Worm (Caenorhabditis elegans) whole organism, L4 larva: ENCODE measurements around the gene C14A4.6.

Experiments
- F10B5.3 ChIP-seq: sonication (generic microtip); optimal IDR thresholded peaks from 2 replicates; lab custom pipeline; 2016; ENCODE audit warnings: mild to moderate bottlenecking, missing genetic modification characterization, missing compliant biosample characterization
- T20F7.1 ChIP-seq: fragments of 200-800 bp; sonication (Bioruptor generic); optimal IDR thresholded peaks from 2 replicates; lab custom pipeline; 2018; ENCODE audit warnings: mild to moderate bottlenecking, missing genetic modification characterization, missing compliant biosample characterization
- Y48G9A.11 ChIP-seq: fragments of 200-800 bp; sonication (Bioruptor generic); IDR thresholded peaks from 2 replicates; pipeline ENCODE4 v1.3.6; 2022; ENCODE audit warnings: missing genetic modification reagents, missing genetic modification characterization, missing compliant biosample characterization
- Y5F2A.4 ChIP-seq: fragments of 200-800 bp; sonication (Bioruptor generic); optimal IDR thresholded peaks from 2 replicates; lab custom pipeline; 2018; ENCODE audit warnings: mild to moderate bottlenecking, missing genetic modification characterization, missing compliant biosample characterization
- Y75B8A.6 ChIP-seq: fragments of 200-800 bp; sonication (Bioruptor generic); IDR thresholded peaks from 2 replicates; pipeline ENCODE4 v1.3.6; 2022; ENCODE audit warnings: missing genetic modification reagents, missing genetic modification characterization, missing compliant biosample characterization
- aha-1 ChIP-seq: fragments of 150-350 bp; peaks from one replicate; lab custom pipeline; 2014; ENCODE audit warnings: missing biosample characterization, missing genetic modification characterization
- aly-2 ChIP-seq: sonication (generic microtip); optimal IDR thresholded peaks from 2 replicates; lab custom pipeline; 2018; ENCODE audit warnings: missing biosample characterization, missing genetic modification characterization
- ama-1 ChIP-seq: fragments of 150-350 bp; optimal IDR thresholded peaks from 2 replicates; lab custom pipeline; 2014; ENCODE audit warnings: inconsistent platforms, mixed read lengths
- attf-4 ChIP-seq: sonication (generic microtip); optimal IDR thresholded peaks from 3 replicates; lab custom pipeline; 2017; ENCODE audit warnings: missing biosample characterization, missing genetic modification characterization
- ceh-28 ChIP-seq: fragments of 150-350 bp; optimal IDR thresholded peaks from 2 replicates; lab custom pipeline; 2014; ENCODE audit warnings: missing biosample characterization, missing genetic modification reagents, missing genetic modification characterization
- ceh-32 ChIP-seq: sonication (generic microtip); optimal IDR thresholded peaks from 2 replicates; lab custom pipeline; 2016; ENCODE audit warnings: mild to moderate bottlenecking, missing genetic modification characterization, missing compliant biosample characterization; ENCODE audit not compliant: poor library complexity
- daf-12 ChIP-seq: fragments of 150-350 bp; optimal IDR thresholded peaks from 2 replicates; lab custom pipeline; 2014; ENCODE audit warnings: missing biosample characterization, missing genetic modification reagents, missing genetic modification characterization
- daf-16 ChIP-seq, 3 experiments: sonication (generic microtip); optimal IDR thresholded peaks; 2 replicates each; lab custom pipeline; 2016 to 2017; ENCODE audit warnings: missing genetic modification characterization in 3 of 3, missing genetic modification reagents in 3 of 3, mild to moderate bottlenecking in 2 of 3, missing compliant biosample characterization in 2 of 3, missing biosample characterization in 1 of 3, moderate library complexity in 1 of 3
- dpl-1 ChIP-seq: fragments of 150-350 bp; optimal IDR thresholded peaks from 2 replicates; lab custom pipeline; 2014; ENCODE audit warnings: missing biosample characterization, missing genetic modification reagents, missing genetic modification characterization
- duxl-1 ChIP-seq: sonication (generic microtip); optimal IDR thresholded peaks from 2 replicates; lab custom pipeline; 2016; ENCODE audit warnings: mild to moderate bottlenecking, missing genetic modification characterization, moderate library complexity, missing compliant biosample characterization; ENCODE audit not compliant: poor library complexity
- egl-27 ChIP-seq: sonication (generic microtip); optimal IDR thresholded peaks from 3 replicates; lab custom pipeline; 2017; ENCODE audit warnings: missing biosample characterization, missing genetic modification reagents, missing genetic modification characterization
- hif-1 ChIP-seq, 2 experiments: sonication (generic microtip); optimal IDR thresholded peaks; 2 replicates each; lab custom pipeline; 2016 to 2017; ENCODE audit warnings: missing compliant biosample characterization in 2 of 2, missing genetic modification characterization in 2 of 2, missing genetic modification reagents in 2 of 2, missing genotype in 2 of 2, mild to moderate bottlenecking in 1 of 2
- hlh-30 ChIP-seq: sonication (generic microtip); optimal IDR thresholded peaks from 2 replicates; lab custom pipeline; 2017; ENCODE audit warnings: antibody characterized with exemption, mild to moderate bottlenecking, missing genetic modification characterization, missing compliant biosample characterization; ENCODE audit not compliant: insufficient read depth
- hmg-1.1 ChIP-seq: fragments of 200-800 bp; sonication (Bioruptor generic); IDR thresholded peaks from 2 replicates; pipeline ENCODE4 v1.3.6; 2022; ENCODE audit warnings: missing genetic modification reagents, missing genetic modification characterization, missing compliant biosample characterization
- jun-1 ChIP-seq: fragments of 150-350 bp; optimal IDR thresholded peaks from 2 replicates; lab custom pipeline; 2014; ENCODE audit warnings: missing biosample characterization, missing genetic modification reagents, missing genetic modification characterization
- lin-1 ChIP-seq: fragments of 200-800 bp; sonication (Bioruptor generic); IDR thresholded peaks from 2 replicates; pipeline ENCODE4 v1.3.6; 2022; ENCODE audit warnings: missing genetic modification reagents, missing genetic modification characterization, missing compliant biosample characterization
- lin-29 ChIP-seq: fragments of 200-800 bp; sonication (Bioruptor generic); IDR thresholded peaks from 2 replicates; pipeline ENCODE4 v1.3.6; 2022; ENCODE audit warnings: missing genetic modification reagents, missing genetic modification characterization, missing compliant biosample characterization
- lin-38 ChIP-seq: fragments of 200-800 bp; sonication (Bioruptor generic); IDR thresholded peaks from 2 replicates; pipeline ENCODE4 v1.3.6; 2022; ENCODE audit warnings: missing genetic modification reagents, missing genetic modification characterization, missing compliant biosample characterization
- lsy-2 ChIP-seq, 2 experiments: fragments of 150-350 bp in 1 of 2; sonication (generic microtip) in 1 of 2; optimal IDR thresholded peaks; 2 replicates each; lab custom pipeline; 2014 to 2017; ENCODE audit warnings: missing biosample characterization in 2 of 2, missing genetic modification characterization in 2 of 2
- madf-5 ChIP-seq, 2 experiments: fragments of 200-800 bp; sonication (Bioruptor generic); IDR thresholded peaks; 2 replicates each; pipeline ENCODE4 v1.3.6; 2022; ENCODE audit warnings: missing compliant biosample characterization in 2 of 2, missing genetic modification characterization in 2 of 2
- madf-9 ChIP-seq: fragments of 200-800 bp; sonication (Bioruptor generic); conservative IDR thresholded peaks from 2 replicates; pipeline ENCODE4 v1.3.6; 2022; ENCODE audit warnings: missing genetic modification reagents, missing genetic modification characterization, missing compliant biosample characterization
- mdt-29 ChIP-seq: fragments of 200-800 bp; sonication (Bioruptor generic); IDR thresholded peaks from 2 replicates; pipeline ENCODE4 v1.3.6; 2022; ENCODE audit warnings: missing genetic modification reagents, missing genetic modification characterization, missing compliant biosample characterization
- mes-2 ChIP-seq: sonication (generic microtip); optimal IDR thresholded peaks from 2 replicates; lab custom pipeline; 2016; ENCODE audit warnings: missing genotype, mild to moderate bottlenecking, missing genetic modification characterization, missing compliant biosample characterization; ENCODE audit not compliant: poor library complexity, severe bottlenecking
- nhr-10 ChIP-seq: fragments of 150-350 bp; optimal IDR thresholded peaks from 2 replicates; lab custom pipeline; 2014; ENCODE audit warnings: missing biosample characterization, missing genetic modification characterization
- nhr-237 ChIP-seq: sonication (generic microtip); optimal IDR thresholded peaks from 2 replicates; lab custom pipeline; 2017; ENCODE audit warnings: missing biosample characterization, missing genetic modification characterization
- nhr-28 ChIP-seq: fragments of 150-350 bp; optimal IDR thresholded peaks from 2 replicates; lab custom pipeline; 2014; ENCODE audit warnings: missing biosample characterization, missing genetic modification characterization
- nhr-41 ChIP-seq: fragments of 200-800 bp; sonication (Bioruptor generic); IDR thresholded peaks from 2 replicates; pipeline ENCODE4 v1.3.6; 2022; ENCODE audit warnings: missing genetic modification reagents, missing genetic modification characterization, missing compliant biosample characterization
- nhr-76 ChIP-seq: fragments of 150-350 bp; optimal IDR thresholded peaks from 2 replicates; lab custom pipeline; 2014; ENCODE audit warnings: missing biosample characterization, missing genetic modification characterization
- pha-4 ChIP-seq, 2 experiments: fragments of 150-350 bp in 1 of 2; fragments of 200-800 bp in 1 of 2; sonication (Bioruptor generic) in 1 of 2; IDR thresholded peaks in 1 of 2; optimal IDR thresholded peaks in 1 of 2; 2 replicates each; pipeline versions ENCODE4 v1.3.6 to Lab custom; 2014 to 2022; ENCODE audit warnings: missing genetic modification characterization in 2 of 2, missing genetic modification reagents in 2 of 2, missing biosample characterization in 1 of 2, missing compliant biosample characterization in 1 of 2
- set-16 ChIP-seq: fragments of 200-800 bp; sonication (Bioruptor generic); IDR thresholded peaks from 2 replicates; pipeline ENCODE4 v1.3.6; 2022; ENCODE audit warnings: missing genetic modification reagents, missing genetic modification characterization, missing compliant biosample characterization
- skn-1 ChIP-seq: fragments of 150-350 bp; optimal IDR thresholded peaks from 2 replicates; lab custom pipeline; 2014; ENCODE audit warnings: missing biosample characterization, missing genetic modification characterization
- snpc-1.2 ChIP-seq: fragments of 200-800 bp; sonication (Bioruptor generic); IDR thresholded peaks from 2 replicates; pipeline ENCODE4 v1.3.6; 2022; ENCODE audit warnings: missing genetic modification reagents, missing genetic modification characterization, missing compliant biosample characterization
- spr-1 ChIP-seq: sonication (generic microtip); optimal IDR thresholded peaks from 2 replicates; lab custom pipeline; 2016; ENCODE audit warnings: mild to moderate bottlenecking, missing genetic modification characterization, missing compliant biosample characterization
- tag-97 ChIP-seq: fragments of 200-800 bp; sonication (Bioruptor generic); IDR thresholded peaks from 2 replicates; pipeline ENCODE4 v1.3.6; 2022; ENCODE audit warnings: missing genetic modification characterization, missing compliant biosample characterization
- tra-1 ChIP-seq: fragments of 200-800 bp; sonication (Bioruptor generic); IDR thresholded peaks from 2 replicates; pipeline ENCODE4 v1.3.6; 2022; ENCODE audit warnings: missing genetic modification reagents, missing genetic modification characterization, missing compliant biosample characterization
- unc-62 ChIP-seq, 3 experiments: fragments of 150-350 bp in 1 of 3; sonication (generic microtip); optimal IDR thresholded peaks in 2 of 3; peaks in 1 of 3; 1 replicate in 1 of 3; 2 replicates in 2 of 3; lab custom pipeline; 2014 to 2017; ENCODE audit warnings: missing biosample characterization in 3 of 3, missing genetic modification characterization in 3 of 3, missing genetic modification reagents in 3 of 3, missing genotype in 1 of 3
- zag-1 ChIP-seq: fragments of 150-350 bp; optimal IDR thresholded peaks from 2 replicates; lab custom pipeline; 2014; ENCODE audit warnings: missing biosample characterization, missing genetic modification characterization
- ztf-7 ChIP-seq: fragments of 150-350 bp; optimal IDR thresholded peaks from 2 replicates; lab custom pipeline; 2014; ENCODE audit warnings: missing biosample characterization, missing genetic modification characterization

The C14A4.6 gene

DNA sequence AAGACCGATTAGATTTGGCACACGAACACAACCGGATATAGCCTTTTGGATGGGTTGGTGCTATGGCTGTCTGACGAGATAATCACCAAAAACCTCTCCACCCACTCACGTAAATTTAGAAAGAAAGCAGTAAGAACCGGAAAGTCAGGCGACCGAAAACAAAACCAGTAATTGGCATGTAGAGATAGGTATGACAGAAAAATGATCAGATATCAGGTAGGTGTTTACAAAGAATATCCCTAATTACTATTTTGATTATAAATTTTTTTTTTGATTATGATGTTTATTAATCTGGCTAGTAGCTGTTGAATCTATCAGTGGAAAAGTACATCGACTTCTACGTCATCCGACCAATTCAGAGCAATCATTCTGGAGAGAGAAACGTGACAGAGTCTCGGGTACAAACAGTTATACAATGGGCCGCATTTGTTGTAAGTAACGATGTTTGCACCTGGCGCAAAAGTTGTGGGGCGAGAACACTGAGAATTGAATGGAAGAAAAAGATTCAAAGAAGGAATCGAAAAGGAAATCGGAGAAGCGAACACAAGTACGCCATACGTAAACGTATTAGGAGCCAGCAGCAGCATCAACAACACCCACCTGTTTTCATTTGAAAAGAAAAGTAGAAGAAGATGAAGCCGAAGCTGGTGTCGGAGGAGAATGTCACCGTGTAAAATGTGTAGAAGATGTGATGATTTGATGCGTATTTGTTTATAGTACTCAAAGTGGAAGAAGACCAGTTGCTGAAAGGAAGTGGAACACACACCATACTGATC is 43.5 kb downstream of the C14A4.6 start (continued):
- no peak for TF ChIP-seq jun-1 (tag; lab: Kevin White, UChicago)
- TF ChIP-seq nhr-41 (GFP tag; lab: Robert Waterston, UW), result no peak
- no peak for TF ChIP-seq zag-1 (tag; lab: Kevin White, UChicago)
- no peak for TF ChIP-seq hif-1 (tag; optimal IDR thresholded peaks at IDR 0.05; lab: Kevin White, UChicago)
- no peak for TF ChIP-seq tag-97
- TF ChIP-seq ceh-32 (tag; lab: Kevin White, UChicago), result no peak
- TF ChIP-seq aly-2, result no peak
- 0 out of 4 replicates have a peak, but pooled peaks of 1 of the 2 experiments have one; percentile 7 for TF ChIP-seq madf-5 (GFP tag; IDR thresholded peaks at IDR 0.05; lab: Robert Waterston, UW)
- no peak for TF ChIP-seq Y75B8A.6 (GFP tag; lab: Robert Waterston, UW)
- no peak; the same call in 1 of the 2 replicates for TF ChIP-seq lin-29 (GFP tag; lab: Robert Waterston, UW)
- TF ChIP-seq mes-2 (tag; lab: Kevin White, UChicago), result no peak
- no peak for TF ChIP-seq daf-12 (tag; lab: Kevin White, UChicago)
- TF ChIP-seq ama-1 (lab: Kevin White, UChicago), result peak; percentile 79

DNA sequence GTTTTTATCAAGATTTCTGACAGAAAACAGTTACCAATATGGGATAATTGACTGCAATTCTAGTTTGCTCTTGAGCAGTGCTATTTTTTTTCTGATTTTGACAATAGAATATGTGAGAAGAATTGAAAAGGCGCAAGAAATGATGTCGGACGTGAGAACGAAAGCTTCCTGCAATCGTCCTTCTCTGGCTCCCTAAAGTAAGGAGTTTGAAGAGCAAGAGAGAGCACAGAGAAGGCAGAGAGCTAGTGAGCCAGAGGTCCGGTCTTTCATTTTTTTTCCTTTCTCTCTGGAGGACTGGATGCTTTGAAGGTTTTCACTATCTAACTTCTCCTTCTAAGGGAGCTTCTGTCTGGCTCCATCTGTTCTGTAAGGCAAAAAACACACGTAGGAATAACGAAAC is 44.4 kb downstream of the C14A4.6 start:
- TF ChIP-seq nhr-10 (tag; lab: Kevin White, UChicago) (no peak), ama-1 (lab: Kevin White, UChicago) (peak; percentile 73), mdt-29 (GFP tag; lab: Robert Waterston, UW) (0 out of 2 replicates have a peak, but pooled peaks have one; percentile 36), snpc-1.2 (GFP tag; lab: Robert Waterston, UW) (0 out of 2 replicates have a peak, but pooled peaks have one; percentile 7), nhr-76 (tag; lab: Kevin White, UChicago) (no peak), lin-1 (GFP tag; lab: Robert Waterston, UW) (no peak), set-16 (peak; percentile 37; the same call in 1 of the 2 replicates), lsy-2 (tag; optimal IDR thresholded peaks at IDR 0.05; lab: Kevin White, UChicago) (peak in 1 of 2 experiments; percentile 27), hmg-1.1 (no peak), aha-1 (peak; percentile 98), skn-1 (no peak), dpl-1 (GFP tag; lab: Kevin White, UChicago) (no peak), daf-16 (GFP tag; optimal IDR thresholded peaks at IDR 0.05; lab: Kevin White, UChicago) (no peak), daf-16 (tag; optimal IDR thresholded peaks at IDR 0.05; lab: Kevin White, UChicago) (peak; percentile 16), egl-27 (tag; lab: Kevin White, UChicago) (no peak), tag-97 (no peak), unc-62 (GFP tag; optimal IDR thresholded peaks at IDR 0.05 in 1 of 2; lab: Kevin White, UChicago) (peak in 1 of 2 experiments; percentile 84), unc-62 (tag; optimal IDR thresholded peaks at IDR 0.05; lab: Kevin White, UChicago) (no peak), T20F7.1 (no peak), nhr-41 (GFP tag; lab: Robert Waterston, UW) (no peak), attf-4 (tag; lab: Kevin White, UChicago) (no peak)

DNA sequence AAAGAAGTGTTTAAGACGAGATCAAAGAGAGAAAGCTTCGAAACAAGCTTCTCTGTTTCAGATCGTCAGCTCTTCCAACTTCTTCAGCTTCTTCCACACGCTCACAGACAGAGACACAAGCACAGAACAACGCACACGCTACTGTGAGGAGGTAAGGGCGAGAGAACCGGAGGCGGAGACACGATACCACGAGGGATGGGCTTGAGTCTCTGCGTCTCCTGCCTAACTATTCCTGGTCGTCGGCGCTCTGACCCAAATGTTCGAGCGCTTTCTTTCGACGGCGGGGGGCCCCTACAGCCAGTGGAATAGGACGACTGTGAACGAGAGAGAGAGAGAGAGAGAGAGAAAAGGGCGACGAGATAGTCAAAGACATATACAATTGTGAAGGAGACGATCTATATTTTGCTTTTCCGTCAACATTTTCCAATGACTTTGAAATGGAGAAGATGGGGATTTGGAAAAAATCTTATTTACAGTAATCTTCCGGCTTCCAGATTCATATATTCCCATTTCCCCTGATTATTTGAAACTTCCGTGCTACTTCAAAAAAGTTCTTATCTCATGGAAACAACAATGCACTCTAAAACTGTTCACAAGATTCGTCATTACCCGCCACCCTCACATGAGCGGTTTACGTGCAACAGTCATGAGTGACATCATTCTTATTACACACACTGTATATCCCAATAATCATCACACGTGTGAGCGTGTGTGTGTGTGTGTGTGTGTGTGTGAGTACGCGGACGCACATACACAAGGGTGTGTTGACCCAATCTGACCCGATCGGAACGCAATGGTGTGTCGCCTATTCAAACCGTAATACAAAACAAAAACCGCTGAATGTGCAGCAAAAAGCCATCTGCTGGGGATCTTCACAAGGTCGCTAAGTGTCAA is 45.6 kb downstream of the C14A4.6 start:
- peak; percentile 34 for TF ChIP-seq ztf-7 (tag; lab: Kevin White, UChicago)
- no peak for TF ChIP-seq ceh-28 (tag; lab: Kevin White, UChicago)
- peak; percentile 63 for TF ChIP-seq spr-1 (tag; lab: Kevin White, UChicago)
- peak; percentile 66 for TF ChIP-seq lin-38 (GFP tag; lab: Robert Waterston, UW)
- TF ChIP-seq duxl-1 (tag; lab: Kevin White, UChicago), result peak; percentile 4
- TF ChIP-seq Y48G9A.11 (GFP tag; lab: Robert Waterston, UW), result no peak
- TF ChIP-seq Y5F2A.4 (GFP tag; lab: Kevin White, UChicago), result no peak
- TF ChIP-seq madf-9, result peak; percentile 33; the same call in 1 of the 2 replicates
- TF ChIP-seq F10B5.3 (tag; lab: Kevin White, UChicago), result no peak
- TF ChIP-seq nhr-28, result peak; percentile 51
- TF ChIP-seq hlh-30 (tag; lab: Kevin White, UChicago), result peak; percentile 96
- peak; percentile 31; the same call in 1 of the 2 replicates for TF ChIP-seq tra-1 (GFP tag; lab: Robert Waterston, UW)
- peak; percentile 96 for TF ChIP-seq set-16
- TF ChIP-seq nhr-237 (tag; lab: Kevin White, UChicago), result no peak
- peak; percentile 77 for TF ChIP-seq pha-4 (GFP tag; IDR thresholded peaks at IDR 0.05; lab: Robert Waterston, UW)
- TF ChIP-seq pha-4 (tag; optimal IDR thresholded peaks at IDR 0.05; lab: Kevin White, UChicago), result peak; percentile 79
